Fruit fly (Drosophila melanogaster): ENCODE measurements around the gene CG9386.

DNA sequence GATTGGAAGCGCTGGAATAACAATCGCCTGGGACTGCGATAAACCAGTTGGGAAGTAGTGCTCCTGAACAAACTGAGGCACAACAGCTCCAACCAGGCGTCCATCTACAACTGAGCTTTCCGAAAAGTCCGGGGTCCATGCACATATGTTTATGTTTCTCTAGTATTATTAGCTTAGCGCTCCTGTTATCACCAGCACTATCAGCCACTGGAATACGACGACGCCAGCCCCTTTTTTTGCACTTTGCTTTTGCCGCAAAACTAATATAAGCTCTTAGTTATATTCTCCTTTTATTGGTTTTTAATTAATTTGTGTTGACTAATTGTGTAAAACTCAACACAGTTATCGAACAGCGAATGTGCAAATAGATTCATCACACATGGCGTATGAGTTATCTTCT, 16.3 kb upstream of the CG9386 start, which contains the start of gene CG9396:
- no peak for TF ChIP-seq Sp1 (GFP tag; optimal IDR thresholded peaks at IDR 0.05)
- no peak for TF ChIP-seq fru (GFP tag; optimal IDR thresholded peaks at IDR 0.05)
- no peak for TF ChIP-seq h (GFP tag; optimal IDR thresholded peaks at IDR 0.05)
- no peak for TF ChIP-seq Abd-B (GFP tag; optimal IDR thresholded peaks at IDR 0.05)

Data from whole organism, wandering third instar larva.